Fruit fly (Drosophila melanogaster): ENCODE data around the gene CG13999.

CG13999 gene

dm6 chr2L:5981433-5982333 lies 25.4 kb upstream of the CG13999 start, which contains the start of gene eIF4A (continued):
- TF ChIP-seq CG9727 (GFP tag; optimal IDR thresholded peaks at IDR 0.05) = no peak
- no peak for TF ChIP-seq Eip74EF (GFP tag; optimal IDR thresholded peaks at IDR 0.05)
- TF ChIP-seq Ssrp (tag; optimal IDR thresholded peaks at IDR 0.05) = peak; percentile 12
- no peak for TF ChIP-seq Nf-YB (GFP tag; optimal IDR thresholded peaks at IDR 0.05)
- TF ChIP-seq en (GFP tag; optimal IDR thresholded peaks at IDR 0.05) = no peak
- TF ChIP-seq MBD-R2 (GFP tag; IDR thresholded peaks at IDR 0.05) = no peak
- peak; percentile 57 for TF ChIP-seq Abd-B (GFP tag; optimal IDR thresholded peaks at IDR 0.05)
- no peak for TF ChIP-seq CG18011 (GFP tag; optimal IDR thresholded peaks at IDR 0.05)
- peak; percentile 71 for TF ChIP-seq pzg (GFP tag; optimal IDR thresholded peaks at IDR 0.05)
- TF ChIP-seq tgo (GFP tag; IDR thresholded peaks at IDR 0.05) = no peak
- TF ChIP-seq HmgZ (tag; optimal IDR thresholded peaks at IDR 0.05) = peak; percentile 15
- TF ChIP-seq CG3065 (GFP tag; optimal IDR thresholded peaks at IDR 0.05) = no peak
- no peak for TF ChIP-seq Gsc (GFP tag; IDR thresholded peaks at IDR 0.05)
- no peak for TF ChIP-seq Sox102F (GFP tag; optimal IDR thresholded peaks at IDR 0.05)
- no peak for TF ChIP-seq corto (GFP tag; optimal IDR thresholded peaks at IDR 0.05)
- no peak for TF ChIP-seq grn (GFP tag; optimal IDR thresholded peaks at IDR 0.05)
- TF ChIP-seq kni (GFP tag; optimal IDR thresholded peaks at IDR 0.05) = no peak
- TF ChIP-seq mirr (GFP tag; optimal IDR thresholded peaks at IDR 0.05) = peak; percentile 40
- TF ChIP-seq HLHmδ (GFP tag; optimal IDR thresholded peaks at IDR 0.05) = peak; percentile 6
- TF ChIP-seq CG34422 (GFP tag; IDR thresholded peaks at IDR 0.05) = no peak
- no peak for TF ChIP-seq Chrac-16 (GFP tag; optimal IDR thresholded peaks at IDR 0.05)
- TF ChIP-seq Lhr (GFP tag; optimal IDR thresholded peaks at IDR 0.05) = peak; percentile 76
- no peak for TF ChIP-seq prd (optimal IDR thresholded peaks at IDR 0.05)
- TF ChIP-seq prd (GFP tag; IDR thresholded peaks at IDR 0.05) = no peak
- TF ChIP-seq Hey (tag; optimal IDR thresholded peaks at IDR 0.05) = no peak
- TF ChIP-seq pnt (GFP tag; optimal IDR thresholded peaks at IDR 0.05) = no peak
- TF ChIP-seq tio (GFP tag; optimal IDR thresholded peaks at IDR 0.05) = no peak
- TF ChIP-seq gsb (GFP tag; IDR thresholded peaks at IDR 0.05) = no peak
- TF ChIP-seq Hr39 (optimal IDR thresholded peaks at IDR 0.05) = no peak
- peak; percentile 15 for TF ChIP-seq Meics (GFP tag; optimal IDR thresholded peaks at IDR 0.05)
- no peak for TF ChIP-seq CG11085 (GFP tag; IDR thresholded peaks at IDR 0.05)
- no peak for TF ChIP-seq chn (GFP tag; optimal IDR thresholded peaks at IDR 0.05)
- TF ChIP-seq CG3838 (GFP tag; optimal IDR thresholded peaks at IDR 0.05) = no peak
- no peak for TF ChIP-seq pan (optimal IDR thresholded peaks at IDR 0.05)
- no peak for TF ChIP-seq pan (GFP tag; optimal IDR thresholded peaks at IDR 0.05 in 1 of 2, IDR thresholded peaks at IDR 0.05 in 1 of 2)
- TF ChIP-seq repo (GFP tag; optimal IDR thresholded peaks at IDR 0.05) = peak; percentile 5
- peak; percentile 55 for TF ChIP-seq CG2712 (tag; optimal IDR thresholded peaks at IDR 0.05)
- TF ChIP-seq hbn (GFP tag; IDR thresholded peaks at IDR 0.05; ENCODE audit: partially characterized antibody) = no peak
- no peak for TF ChIP-seq CG42726 (GFP tag; IDR thresholded peaks at IDR 0.05; ENCODE audit: partially characterized antibody)
- peak; percentile 50 for TF ChIP-seq Dp (GFP tag; optimal IDR thresholded peaks at IDR 0.05)
- TF ChIP-seq CG1529 (GFP tag; optimal IDR thresholded peaks at IDR 0.05) = peak; percentile 0
- TF ChIP-seq CG6654 (GFP tag; optimal IDR thresholded peaks at IDR 0.05) = no peak
- no peak for TF ChIP-seq D19B (GFP tag; optimal IDR thresholded peaks at IDR 0.05)
- peak; percentile 64 for TF ChIP-seq CG17186 (GFP tag; optimal IDR thresholded peaks at IDR 0.05)
- no peak for TF ChIP-seq slou (GFP tag; optimal IDR thresholded peaks at IDR 0.05)
- peak; percentile 12 for TF ChIP-seq CG15696 (tag; optimal IDR thresholded peaks at IDR 0.05)
- TF ChIP-seq shn (GFP tag; optimal IDR thresholded peaks at IDR 0.05) = no peak
- no peak for TF ChIP-seq gfzf (GFP tag; optimal IDR thresholded peaks at IDR 0.05)
- no peak for TF ChIP-seq E2f1 (GFP tag; IDR thresholded peaks at IDR 0.05)
- no peak for TF ChIP-seq wdn (GFP tag; IDR thresholded peaks at IDR 0.05)
